Worm (Caenorhabditis elegans) whole organism, L4/young adult: Measurements from ENCODE around the gene str-37.

ENCODE experiments used
- W03F9.2 ChIP-seq: fragments of 150-350 bp; optimal IDR thresholded peaks from 2 replicates; lab custom pipeline; 2014; ENCODE audit warnings: missing biosample characterization, missing genetic modification characterization
- dao-5 ChIP-seq: sonication (generic microtip); optimal IDR thresholded peaks from 2 replicates; lab custom pipeline; 2016; ENCODE audit warnings: missing genotype, missing genetic modification characterization, moderate library complexity, missing compliant biosample characterization
- him-1 ChIP-seq: sonication (generic microtip); optimal IDR thresholded peaks from 2 replicates; lab custom pipeline; 2016; ENCODE audit warnings: missing genotype, missing genetic modification reagents, missing genetic modification characterization, missing compliant biosample characterization

The str-37 gene

DNA sequence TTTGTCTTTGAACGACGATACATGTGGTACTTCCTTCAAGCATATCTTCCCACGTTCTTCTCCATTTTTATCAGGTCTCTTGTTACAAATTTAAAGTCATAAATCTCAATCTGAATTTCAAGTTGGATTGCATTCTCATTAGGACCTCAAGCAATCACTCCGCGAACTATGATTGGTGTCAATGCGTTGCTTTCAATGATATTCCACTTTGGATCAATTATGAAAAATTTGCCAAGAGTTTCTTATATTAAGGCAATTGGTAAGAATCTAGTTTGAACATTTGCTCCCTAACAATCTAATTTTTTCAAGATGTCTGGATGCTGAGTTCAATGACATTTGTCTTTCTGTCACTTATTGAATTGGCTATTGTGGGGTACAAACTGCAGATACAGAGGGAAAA is 14.7 kb downstream of the str-37 start:
- TF ChIP-seq W03F9.2 (tag; lab: Kevin White, UChicago) (no peak), dao-5 (tag; lab: Kevin White, UChicago) (no peak), him-1 (tag; lab: Kevin White, UChicago) (no peak)

ce11 chrV:13345867-13346328 is 18.3 kb downstream of the str-37 start, which contains the start of gene twk-43:
twk-43 (plus strand) TSS chrV:13346278.
- TF ChIP-seq him-1 (tag; lab: Kevin White, UChicago), result no peak
- TF ChIP-seq W03F9.2 (tag; lab: Kevin White, UChicago), result no peak
- no peak for TF ChIP-seq dao-5 (tag; lab: Kevin White, UChicago)

- TF ChIP-seq dao-5 (tag; lab: Kevin White, UChicago) (no peak), him-1 (tag; lab: Kevin White, UChicago) (no peak), W03F9.2 (tag; lab: Kevin White, UChicago) (no peak)
Measured at ce11 chrV:13350302-13350701, 22.7 kb downstream of the str-37 start.

DNA sequence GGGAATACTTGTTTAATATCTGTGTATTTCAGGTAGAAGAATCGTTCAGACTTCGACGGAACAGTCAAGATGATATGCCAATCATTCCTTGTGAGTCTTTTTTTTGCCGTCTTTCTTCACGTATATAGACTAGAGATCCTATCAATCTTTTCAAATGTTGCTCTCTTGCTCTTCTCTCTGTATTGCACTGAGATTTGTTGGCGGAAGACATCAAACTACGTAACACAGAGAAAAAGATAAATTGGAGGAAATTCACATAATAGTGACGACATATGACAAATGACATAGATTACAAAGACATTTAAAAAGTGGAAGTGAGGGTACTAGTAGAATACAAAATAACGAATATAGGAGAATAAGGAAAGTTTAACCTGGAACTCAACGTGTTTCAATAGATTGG is 24.2 kb downstream of the str-37 start:
- TF ChIP-seq dao-5 (tag; lab: Kevin White, UChicago) (no peak), him-1 (tag; lab: Kevin White, UChicago) (no peak), W03F9.2 (tag; lab: Kevin White, UChicago) (no peak)

DNA sequence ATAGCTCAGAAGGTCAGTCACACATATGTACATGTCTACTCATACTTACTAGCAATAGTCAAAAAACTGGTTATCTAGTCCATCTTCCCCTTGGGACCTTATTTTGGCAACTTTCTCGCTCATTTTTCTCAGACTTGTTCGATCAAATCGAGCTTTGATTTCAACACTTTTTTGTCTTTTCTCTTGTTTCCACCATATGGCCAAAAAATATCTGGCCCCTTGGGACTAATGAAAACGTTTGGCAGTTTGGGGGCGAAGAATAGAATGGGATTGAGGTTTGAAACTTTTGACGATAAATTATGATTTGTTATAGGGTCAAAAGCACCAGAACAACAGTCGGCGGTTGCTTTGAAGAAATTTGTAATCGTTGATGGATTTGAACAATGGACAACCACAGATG is 24.9 kb downstream of the str-37 start:
- TF ChIP-seq him-1 (tag; lab: Kevin White, UChicago) (no peak), W03F9.2 (tag; lab: Kevin White, UChicago) (no peak), dao-5 (tag; lab: Kevin White, UChicago) (no peak)

DNA sequence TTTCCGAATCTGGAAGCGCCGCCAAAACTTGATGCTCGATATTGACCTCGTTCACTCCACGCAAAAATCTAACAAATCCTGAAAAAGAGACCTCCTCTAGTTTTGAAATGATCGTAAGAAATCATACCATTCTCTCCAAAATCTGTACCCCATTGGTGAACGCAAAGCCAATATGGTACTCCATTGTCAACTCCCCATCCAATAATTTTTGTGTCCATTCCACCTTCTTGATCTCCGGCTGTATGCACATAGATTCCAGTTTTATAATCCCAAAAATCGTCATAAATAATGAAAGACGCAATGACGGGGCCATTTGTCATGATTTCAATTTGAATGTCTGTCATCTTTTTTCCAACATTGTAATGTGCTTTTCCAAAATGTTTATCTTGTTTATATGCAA is 28.6 kb downstream of the str-37 start:
- TF ChIP-seq him-1 (tag; lab: Kevin White, UChicago) (no peak), dao-5 (tag; lab: Kevin White, UChicago) (no peak), W03F9.2 (tag; lab: Kevin White, UChicago) (no peak)

- no peak for TF ChIP-seq W03F9.2 (tag; lab: Kevin White, UChicago)
- TF ChIP-seq dao-5 (tag; lab: Kevin White, UChicago), result no peak
- TF ChIP-seq him-1 (tag; lab: Kevin White, UChicago), result no peak
Measured at ce11 chrV:13357652-13358281, 30.2 kb downstream of the str-37 start, which contains the start of gene F32H5.1. F32H5.1 (minus strand) TSS chrV:13358037.

DNA sequence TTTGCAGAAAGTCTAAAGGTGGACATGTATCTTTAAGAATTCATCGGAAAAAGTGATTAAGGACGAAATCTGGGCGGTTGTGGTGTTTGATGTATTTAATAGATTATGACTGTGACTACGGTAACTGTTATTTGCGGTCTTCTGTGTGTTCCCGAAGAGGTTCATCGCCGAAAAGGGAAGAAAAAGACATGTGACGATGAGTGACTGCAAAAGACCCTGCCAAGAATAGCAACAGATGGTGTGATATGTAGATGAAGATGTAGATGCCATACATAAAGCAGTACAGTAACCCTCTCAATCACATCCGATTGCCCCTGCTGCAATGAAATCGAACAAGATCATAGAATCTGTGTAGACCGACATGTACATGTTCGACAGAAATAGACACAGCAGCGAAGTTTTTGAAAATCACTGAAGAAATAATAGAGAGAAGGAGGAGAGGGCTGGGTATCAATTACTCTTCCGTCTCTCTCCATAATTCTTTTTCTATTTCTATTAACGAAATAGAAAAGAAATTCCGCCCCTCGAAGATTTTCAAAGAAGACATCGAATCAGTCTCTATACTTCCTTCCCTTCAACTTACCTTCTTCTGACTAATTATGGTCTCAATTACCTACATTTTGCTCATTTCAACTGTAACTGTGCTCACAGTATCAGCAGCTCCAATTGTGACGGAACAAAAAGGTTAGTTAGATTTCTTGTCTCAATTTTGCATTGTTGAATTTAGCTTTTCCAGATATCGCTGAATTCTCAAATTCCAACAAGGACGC is 31.4 kb downstream of the str-37 start, which contains the start of gene F32H5.3:
Gene F32H5.3 (plus strand): TSS at position 513 of the 770 bp plus-strand sequence.
- TF ChIP-seq him-1 (tag; lab: Kevin White, UChicago), result no peak
- no peak for TF ChIP-seq dao-5 (tag; lab: Kevin White, UChicago)
- no peak for TF ChIP-seq W03F9.2 (tag; lab: Kevin White, UChicago)

DNA sequence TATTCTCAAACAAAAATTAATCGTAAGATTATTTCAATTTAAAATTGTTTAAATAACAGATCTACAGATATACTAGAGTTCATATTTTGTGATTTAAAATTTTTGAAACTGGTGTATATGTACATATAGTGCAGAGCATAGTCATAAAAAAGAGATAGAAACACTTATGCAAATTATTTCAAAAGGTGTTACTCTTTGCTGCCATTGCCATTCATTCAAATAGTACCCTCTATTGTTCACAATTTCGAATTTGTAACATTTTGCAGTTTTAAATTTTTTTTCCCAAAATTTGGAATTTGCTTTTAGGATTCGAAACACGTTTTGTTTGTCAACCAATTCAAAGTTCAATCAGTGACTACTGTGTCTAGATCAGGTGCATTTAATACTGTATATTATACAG is 32.7 kb downstream of the str-37 start, which contains the start of gene F32H5.4:
Gene F32H5.4 (plus strand): TSS at position 301 of the 400 bp plus-strand sequence.
- TF ChIP-seq him-1 (tag; lab: Kevin White, UChicago) (no peak), dao-5 (tag; lab: Kevin White, UChicago) (no peak), W03F9.2 (tag; lab: Kevin White, UChicago) (no peak)

DNA sequence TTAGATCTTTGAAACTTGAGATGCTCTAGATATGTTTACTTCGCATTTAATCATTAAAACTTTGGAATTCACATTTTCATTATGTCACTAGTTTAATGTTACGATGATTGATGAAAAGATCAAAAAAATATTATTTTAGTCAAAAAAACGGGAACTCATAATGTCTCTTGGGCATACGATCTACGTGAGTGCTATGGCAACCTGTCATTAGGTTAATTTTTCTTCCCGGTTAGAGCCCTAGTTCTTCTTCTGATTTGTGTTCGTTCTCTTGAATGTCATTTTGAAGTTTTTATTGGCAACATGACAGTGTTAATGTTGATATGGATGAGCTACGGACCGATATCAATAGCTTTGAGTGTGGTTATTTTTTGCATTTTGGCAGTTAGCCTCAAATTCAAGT is 35.9 kb downstream of the str-37 start, which contains the start of gene srg-46:
Gene srg-46 (plus strand): TSS at position 301 of the 400 bp plus-strand sequence.
- TF ChIP-seq dao-5 (tag; lab: Kevin White, UChicago) (no peak), W03F9.2 (tag; lab: Kevin White, UChicago) (no peak), him-1 (tag; lab: Kevin White, UChicago) (no peak)

DNA sequence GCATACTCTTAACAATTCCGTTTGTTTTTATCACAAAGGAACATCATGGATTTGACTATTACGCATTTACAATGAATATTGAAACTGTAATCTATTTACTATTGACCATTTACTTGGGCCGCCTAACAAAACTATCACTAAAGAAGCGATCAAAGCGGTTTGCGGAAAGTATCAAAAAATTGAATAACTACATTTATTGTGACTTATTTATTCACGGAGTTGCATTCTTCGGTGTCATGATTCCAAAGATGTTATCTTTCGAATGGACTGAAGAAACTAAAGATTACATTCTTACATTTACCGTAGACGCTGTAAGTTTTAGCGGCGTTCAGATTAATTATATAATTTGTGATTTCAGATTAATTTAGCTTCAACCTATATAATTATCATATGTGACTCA is 36.7 kb downstream of the str-37 start:
- TF ChIP-seq him-1 (tag; lab: Kevin White, UChicago), result no peak
- no peak for TF ChIP-seq dao-5 (tag; lab: Kevin White, UChicago)
- TF ChIP-seq W03F9.2 (tag; lab: Kevin White, UChicago), result no peak

- no peak for TF ChIP-seq W03F9.2 (tag; lab: Kevin White, UChicago)
- TF ChIP-seq dao-5 (tag; lab: Kevin White, UChicago), result no peak
- no peak for TF ChIP-seq him-1 (tag; lab: Kevin White, UChicago)
Measured at ce11 chrV:13366488-13366887, 38.9 kb downstream of the str-37 start.

- no peak for TF ChIP-seq dao-5 (tag; lab: Kevin White, UChicago)
- no peak for TF ChIP-seq W03F9.2 (tag; lab: Kevin White, UChicago)
- TF ChIP-seq him-1 (tag; lab: Kevin White, UChicago), result no peak
Measured at ce11 chrV:13367024-13367423, 39.5 kb downstream of the str-37 start, which contains the start of gene srx-125. srx-125 (plus strand) TSS chrV:13367324.
